Worm (Caenorhabditis elegans): ENCODE results near the gene srz-63.

DNA sequence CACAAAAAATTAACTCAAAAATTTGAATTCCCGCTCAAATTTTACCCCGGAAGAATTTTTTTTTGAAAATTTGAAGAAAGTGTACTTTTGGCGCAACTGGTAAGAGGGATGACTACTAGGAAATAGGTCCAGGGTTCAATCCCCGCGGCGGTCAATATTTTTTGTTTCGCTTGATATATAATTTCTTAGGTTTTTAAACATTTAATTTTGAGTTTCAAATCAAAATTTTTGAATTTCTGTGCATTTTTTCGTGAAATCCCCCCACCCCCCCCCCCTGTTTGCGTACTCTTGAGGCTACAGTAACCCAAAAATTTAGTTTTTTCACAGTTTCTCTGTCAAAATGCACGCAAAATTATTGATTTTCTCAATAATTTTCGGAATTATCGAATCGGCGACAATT lies 19.7 kb downstream of the srz-63 start, which contains the start of gene Y57G7A.1:
- TF ChIP-seq nhr-237 (tag; optimal IDR thresholded peaks at IDR 0.05): no peak
- no peak for TF ChIP-seq nhr-76 (tag; optimal IDR thresholded peaks at IDR 0.05)
- no peak for TF ChIP-seq ztf-11 (tag; optimal IDR thresholded peaks at IDR 0.05)
- no peak for TF ChIP-seq unc-39 (tag; optimal IDR thresholded peaks at IDR 0.05)

Data from whole organism, mixed stage, embryonic.